Fruit fly (Drosophila melanogaster) whole organism, embryonic: Measurements from ENCODE around the gene CG3349.
A peak's percentile ranks its signal among the peaks of the same experiment; 100 is the strongest.

ENCODE experiments used
- Adf1 ChIP-seq: fragments of 200-800 bp; sonication (Bioruptor generic); IDR thresholded peaks from 2 replicates; pipeline ENCODE4 v1.3.6; 2022; ENCODE audit warnings: missing biosample characterization, missing genetic modification characterization
- Bdp1 ChIP-seq: fragments of 200-800 bp; sonication (Bioruptor generic); optimal IDR thresholded peaks from 3 replicates; lab custom pipeline; 2016; ENCODE audit warnings: missing biosample characterization, missing genetic modification characterization
- BtbVII ChIP-seq: fragments of 200-800 bp; sonication (Bioruptor generic); optimal IDR thresholded peaks from 3 replicates; lab custom pipeline; 2017; ENCODE audit warnings: missing biosample characterization, mild to moderate bottlenecking, missing genetic modification characterization
- CG12744 ChIP-seq: fragments of 200-800 bp; sonication (Bioruptor generic); optimal IDR thresholded peaks from 2 replicates; lab custom pipeline; 2016; ENCODE audit warnings: missing biosample characterization, missing genetic modification characterization
- CG13424 ChIP-seq: fragments of 200-800 bp; sonication (Bioruptor generic); optimal IDR thresholded peaks from 2 replicates; lab custom pipeline; 2019; ENCODE audit warnings: missing biosample characterization, mild to moderate bottlenecking, missing genetic modification characterization, moderate library complexity
- CG14014 ChIP-seq: fragments of 200-800 bp; sonication (Bioruptor generic); IDR thresholded peaks from 2 replicates; pipeline ENCODE4 v1.3.6; 2022; ENCODE audit warnings: missing biosample characterization, missing genetic modification characterization
- CG15011 ChIP-seq: fragments of 200-800 bp; sonication (Bioruptor generic); optimal IDR thresholded peaks from 3 replicates; lab custom pipeline; 2018; ENCODE audit warnings: missing biosample characterization, mild to moderate bottlenecking, missing genetic modification characterization
- CG15073 ChIP-seq: fragments of 200-800 bp; sonication (Bioruptor generic); optimal IDR thresholded peaks from 2 replicates; lab custom pipeline; 2016; ENCODE audit warnings: missing biosample characterization, missing genetic modification characterization
- CG1602 ChIP-seq: fragments of 200-800 bp; sonication (Bioruptor generic); optimal IDR thresholded peaks from 3 replicates; lab custom pipeline; 2016; ENCODE audit warnings: missing biosample characterization, missing genetic modification characterization
- CG17385 ChIP-seq: fragments of 200-800 bp; sonication (Bioruptor generic); optimal IDR thresholded peaks from 3 replicates; lab custom pipeline; 2018; ENCODE audit warnings: missing biosample characterization, mild to moderate bottlenecking, missing genetic modification characterization
- CG17612 ChIP-seq: fragments of 200-800 bp; sonication (Bioruptor generic); IDR thresholded peaks from 2 replicates; pipeline ENCODE4 v1.3.6; 2022; ENCODE audit warnings: missing biosample characterization, missing genetic modification characterization
- CG2120 ChIP-seq: fragments of 200-800 bp; sonication (Bioruptor generic); optimal IDR thresholded peaks from 3 replicates; lab custom pipeline; 2016; ENCODE audit warnings: missing biosample characterization, missing genetic modification characterization
- CG2199 ChIP-seq: fragments of 200-800 bp; sonication (Bioruptor generic); IDR thresholded peaks from 3 replicates; pipeline ENCODE4 v1.3.6; 2022; ENCODE audit warnings: missing biosample characterization, missing genetic modification characterization
- CG3163 ChIP-seq: fragments of 200-800 bp; sonication (Bioruptor generic); optimal IDR thresholded peaks from 3 replicates; lab custom pipeline; 2016; ENCODE audit warnings: missing biosample characterization, missing genetic modification characterization
- CG5245 ChIP-seq: fragments of 200-800 bp; sonication (Bioruptor generic); optimal IDR thresholded peaks from 3 replicates; lab custom pipeline; 2016; ENCODE audit warnings: missing biosample characterization, missing genetic modification characterization
- CG6791 ChIP-seq: fragments of 200-800 bp; sonication (Bioruptor generic); IDR thresholded peaks from 3 replicates; pipeline ENCODE4 v1.3.6; 2022; ENCODE audit warnings: missing biosample characterization, missing genetic modification characterization; ENCODE audit not compliant: partially characterized antibody
- CG8089 ChIP-seq: fragments of 200-800 bp; sonication (Bioruptor generic); optimal IDR thresholded peaks from 3 replicates; lab custom pipeline; 2016; ENCODE audit warnings: missing biosample characterization, missing genetic modification characterization
- CHES-1-like ChIP-seq: fragments of 200-800 bp; sonication (Bioruptor generic); optimal IDR thresholded peaks from 2 replicates; lab custom pipeline; 2016; ENCODE audit warnings: missing biosample characterization, missing genetic modification characterization
- CkIIα-i1 ChIP-seq: fragments of 200-800 bp; sonication (Bioruptor generic); IDR thresholded peaks from 2 replicates; pipeline ENCODE4 v1.3.6; 2022; ENCODE audit warnings: missing biosample characterization, missing genetic modification characterization
- D19A ChIP-seq: fragments of 200-800 bp; optimal IDR thresholded peaks from 3 replicates; lab custom pipeline; 2019; ENCODE audit warnings: missing biosample characterization, mild to moderate bottlenecking, missing genetic modification characterization, moderate library complexity
- HmgZ ChIP-seq: fragments of 200-800 bp; sonication (Bioruptor generic); optimal IDR thresholded peaks from 2 replicates; lab custom pipeline; 2018; ENCODE audit warnings: missing biosample characterization, mild to moderate bottlenecking, missing genetic modification characterization
- Lhr ChIP-seq: fragments of 200-800 bp; sonication (Bioruptor generic); optimal IDR thresholded peaks from 3 replicates; lab custom pipeline; 2017; ENCODE audit warnings: mild to moderate bottlenecking, missing biosample characterization, missing genetic modification reagents, missing genetic modification characterization
- Mad ChIP-seq: fragments of 200-800 bp; sonication (Bioruptor generic); optimal IDR thresholded peaks from 2 replicates; lab custom pipeline; 2016; ENCODE audit warnings: missing biosample characterization, missing genetic modification characterization
- Med ChIP-seq: fragments of 200-800 bp; sonication (Bioruptor generic); peaks from one replicate; lab custom pipeline; 2016; ENCODE audit warnings: missing biosample characterization, missing genetic modification characterization, mild to moderate bottlenecking, inconsistent platforms, moderate library complexity
- Ptx1 ChIP-seq: fragments of 200-800 bp; sonication (Bioruptor generic); IDR thresholded peaks from 2 replicates; pipeline ENCODE4 v1.3.6; 2022; ENCODE audit warnings: missing biosample characterization, missing genetic modification characterization
- Rx ChIP-seq: fragments of 200-800 bp; sonication (Bioruptor generic); IDR thresholded peaks from 2 replicates; pipeline ENCODE4 v1.3.6; 2022; ENCODE audit warnings: missing biosample characterization, missing genetic modification characterization
- Taf1 ChIP-seq: fragments of 200-800 bp; sonication (Bioruptor generic); IDR thresholded peaks from 2 replicates; pipeline ENCODE4 v1.3.6; 2022; ENCODE audit warnings: missing biosample characterization, missing genetic modification characterization
- Trl ChIP-seq, 3 experiments: fragments of >200 bp in 2 of 3; fragments of 200-800 bp in 1 of 3; sonication (Bioruptor generic) in 1 of 3; optimal IDR thresholded peaks; 2 replicates in 1 of 3; 3 replicates in 2 of 3; lab custom pipeline; 2016 to 2017; ENCODE audit warnings: missing biosample characterization in 1 of 3, missing genetic modification characterization in 1 of 3
- ac ChIP-seq: fragments of 200-800 bp; sonication (Bioruptor generic); optimal IDR thresholded peaks from 3 replicates; lab custom pipeline; 2017; ENCODE audit warnings: missing biosample characterization, mild to moderate bottlenecking, missing genetic modification characterization
- az2 ChIP-seq: fragments of 200-800 bp; sonication (Bioruptor generic); optimal IDR thresholded peaks from 3 replicates; lab custom pipeline; 2016; ENCODE audit warnings: missing biosample characterization, missing genetic modification characterization
- bowl ChIP-seq: fragments of 200-800 bp; sonication (Bioruptor generic); IDR thresholded peaks from 2 replicates; pipeline ENCODE4 v1.3.6; 2022; ENCODE audit warnings: missing biosample characterization, missing genetic modification characterization
- br ChIP-seq: fragments of >200 bp; optimal IDR thresholded peaks from 2 replicates; lab custom pipeline; 2017
- corto ChIP-seq: fragments of 200-800 bp; sonication (Bioruptor generic); optimal IDR thresholded peaks from 2 replicates; lab custom pipeline; 2016; ENCODE audit warnings: missing biosample characterization, mild to moderate bottlenecking, missing genetic modification characterization, moderate library complexity
- crol ChIP-seq: fragments of 200-800 bp; sonication (Bioruptor generic); IDR thresholded peaks from 2 replicates; pipeline ENCODE4 v1.3.6; 2022; ENCODE audit warnings: missing biosample characterization, missing genetic modification characterization
- disco-r ChIP-seq: fragments of 200-800 bp; sonication (Bioruptor generic); optimal IDR thresholded peaks from 2 replicates; lab custom pipeline; 2016; ENCODE audit warnings: missing biosample characterization, missing genetic modification characterization
- emc ChIP-seq: fragments of 200-800 bp; sonication (Bioruptor generic); optimal IDR thresholded peaks from 2 replicates; lab custom pipeline; 2016; ENCODE audit warnings: missing biosample characterization, missing genetic modification characterization
- gcm2 ChIP-seq: fragments of 200-800 bp; sonication (Bioruptor generic); optimal IDR thresholded peaks from 2 replicates; lab custom pipeline; 2016; ENCODE audit warnings: missing biosample characterization, missing genetic modification characterization
- hth ChIP-seq: fragments of >200 bp; optimal IDR thresholded peaks from 2 replicates; lab custom pipeline; 2017; ENCODE audit warnings: inconsistent platforms
- inv ChIP-seq: fragments of 200-800 bp; sonication (Bioruptor generic); IDR thresholded peaks from 2 replicates; pipeline ENCODE4 v1.3.6; 2022; ENCODE audit warnings: missing biosample characterization, missing genetic modification characterization; ENCODE audit not compliant: partially characterized antibody
- kah ChIP-seq: fragments of 200-800 bp; sonication (Bioruptor generic); optimal IDR thresholded peaks from 2 replicates; lab custom pipeline; 2018; ENCODE audit warnings: missing biosample characterization, mild to moderate bottlenecking, missing genetic modification characterization
- kay ChIP-seq: fragments of 200-800 bp; sonication (Bioruptor generic); optimal IDR thresholded peaks from 2 replicates; lab custom pipeline; 2016; ENCODE audit warnings: missing biosample characterization, missing genetic modification characterization
- lilli ChIP-seq: fragments of 200-800 bp; sonication (Bioruptor generic); optimal IDR thresholded peaks from 3 replicates; lab custom pipeline; 2016; ENCODE audit warnings: missing biosample characterization, missing genetic modification characterization
- peb ChIP-seq: fragments of 200-800 bp; sonication (Bioruptor generic); IDR thresholded peaks from 2 replicates; pipeline ENCODE4 v1.3.6; 2022; ENCODE audit warnings: missing biosample characterization, missing genetic modification characterization
- ranshi ChIP-seq: fragments of 200-800 bp; sonication (Bioruptor generic); IDR thresholded peaks from 2 replicates; pipeline ENCODE4 v1.3.6; 2022; ENCODE audit warnings: missing biosample characterization, missing genetic modification characterization
- tin ChIP-seq: fragments of 200-800 bp; sonication (Bioruptor generic); optimal IDR thresholded peaks from 3 replicates; lab custom pipeline; 2016; ENCODE audit warnings: missing biosample characterization, missing genetic modification characterization
- tna ChIP-seq: fragments of 200-800 bp; sonication (Bioruptor generic); IDR thresholded peaks from 2 replicates; pipeline ENCODE4 v1.3.6; 2022; ENCODE audit warnings: missing biosample characterization, missing genetic modification characterization; ENCODE audit not compliant: partially characterized antibody
- twi ChIP-seq: fragments of 200-800 bp; optimal IDR thresholded peaks from 2 replicates; lab custom pipeline; 2019; ENCODE audit warnings: missing biosample characterization, mild to moderate bottlenecking, missing genetic modification characterization, moderate library complexity
- vfl ChIP-seq: fragments of 200-800 bp; sonication (Bioruptor generic); optimal IDR thresholded peaks from 2 replicates; lab custom pipeline; 2016; ENCODE audit warnings: missing biosample characterization, missing genetic modification characterization
- vvl ChIP-seq: fragments of 200-800 bp; sonication (Bioruptor generic); IDR thresholded peaks from 2 replicates; pipeline ENCODE4 v1.3.6; 2022; ENCODE audit warnings: missing biosample characterization, missing genetic modification characterization
- wdn ChIP-seq: fragments of 200-800 bp; sonication (Bioruptor generic); IDR thresholded peaks from 2 replicates; pipeline ENCODE4 v1.3.6; 2022; ENCODE audit warnings: missing biosample characterization, missing genetic modification characterization

CG3349 gene

dm6 chr3L:14982675-14983084 is 3.3 kb downstream of the CG3349 start, which contains the start of gene CG5114 (continued):
- peak; percentile 73 for TF ChIP-seq lilli (GFP tag; lab: Kevin White, UChicago)
- peak; percentile 3 for TF ChIP-seq tin (GFP tag; lab: Kevin White, UChicago)
- TF ChIP-seq inv (GFP tag; lab: Robert Waterston, UW) = peak; percentile 84
- TF ChIP-seq vvl = peak; percentile 64
- TF ChIP-seq ac (GFP tag; lab: Kevin White, UChicago) = no peak
- TF ChIP-seq wdn = no peak
- peak; percentile 62 for TF ChIP-seq CG2120 (GFP tag; lab: Kevin White, UChicago)
- TF ChIP-seq vfl (GFP tag; lab: Kevin White, UChicago) = peak; percentile 14
- peak; percentile 54 for TF ChIP-seq kay (GFP tag; lab: Kevin White, UChicago)
- TF ChIP-seq CG15073 (GFP tag; lab: Kevin White, UChicago) = no peak
- TF ChIP-seq Lhr = peak; percentile 38

- TF ChIP-seq crol (no peak), CG17385 (GFP tag; lab: Kevin White, UChicago) (no peak), BtbVII (GFP tag; lab: Kevin White, UChicago) (no peak), peb (GFP tag; lab: Robert Waterston, UW) (no peak), hth (no peak), CG5245 (GFP tag; lab: Kevin White, UChicago) (no peak), CHES-1-like (GFP tag; lab: Kevin White, UChicago) (no peak), emc (GFP tag; lab: Kevin White, UChicago) (no peak), br (lab: Kevin White, UChicago) (no peak), CG8089 (GFP tag; lab: Kevin White, UChicago) (no peak), CG6791 (GFP tag; lab: Robert Waterston, UW) (no peak), corto (no peak), CG17612 (GFP tag; lab: Robert Waterston, UW) (no peak), bowl (GFP tag; lab: Robert Waterston, UW) (no peak), HmgZ (tag; lab: Kevin White, UChicago) (no peak), ac (GFP tag; lab: Kevin White, UChicago) (no peak), Med (GFP tag; lab: Kevin White, UChicago) (peak; percentile 27), kah (GFP tag; lab: Kevin White, UChicago) (peak; percentile 25), Ptx1 (no peak), Adf1 (GFP tag; lab: Robert Waterston, UW) (no peak), D19A (tag; lab: Kevin White, UChicago) (peak; percentile 29), CkIIα-i1 (GFP tag; lab: Robert Waterston, UW) (no peak), Mad (GFP tag; lab: Kevin White, UChicago) (no peak), Bdp1 (GFP tag; lab: Kevin White, UChicago) (no peak), CG13424 (no peak), CG14014 (GFP tag; lab: Robert Waterston, UW) (no peak), Taf1 (GFP tag; lab: Robert Waterston, UW) (no peak), twi (no peak), CG3163 (peak; percentile 19), disco-r (no peak), CG15011 (GFP tag; lab: Kevin White, UChicago) (no peak), CG12744 (no peak), tin (GFP tag; lab: Kevin White, UChicago) (no peak), CG1602 (no peak), Rx (GFP tag; lab: Robert Waterston, UW) (no peak), CG2199 (0 out of 3 replicates have a peak, but pooled peaks have one; percentile 24), az2 (GFP tag; lab: Kevin White, UChicago) (no peak), tna (GFP tag; lab: Robert Waterston, UW) (no peak), gcm2 (GFP tag; lab: Kevin White, UChicago) (no peak), ranshi (GFP tag; lab: Robert Waterston, UW) (no peak), Trl (optimal IDR thresholded peaks at IDR 0.05; lab: Kevin White, UChicago) (peak in 1 of 2 experiments; percentile 24), Trl (GFP tag; optimal IDR thresholded peaks at IDR 0.05; lab: Kevin White, UChicago) (no peak)
Observed at dm6 chr3L:14984521-14985150, 5.2 kb downstream of the CG3349 start, which contains the start of gene mnd. TSS of gene mnd (plus strand) at chr3L:14985100.
